Worm (Caenorhabditis elegans) whole organism, L4 larva: ENCODE measurements around the gene clec-82.
A peak's percentile ranks its signal among the peaks of the same experiment; 100 is the strongest.

ENCODE experiments used
- hlh-11 ChIP-seq: fragments of 200-800 bp; sonication (Bioruptor generic); optimal IDR thresholded peaks from 2 replicates; lab custom pipeline; 2018; ENCODE audit warnings: mild to moderate bottlenecking, missing genetic modification characterization, missing compliant biosample characterization
- mep-1 ChIP-seq: fragments of 150-350 bp; sonication (generic microtip); optimal IDR thresholded peaks from 3 replicates; lab custom pipeline; 2014; ENCODE audit warnings: missing biosample characterization, missing genetic modification characterization
- nhr-11 ChIP-seq: fragments of 150-350 bp; optimal IDR thresholded peaks from 2 replicates; lab custom pipeline; 2014; ENCODE audit warnings: missing biosample characterization, missing genetic modification characterization
- rbr-2 ChIP-seq: sonication (generic microtip); optimal IDR thresholded peaks from 2 replicates; lab custom pipeline; 2016; ENCODE audit warnings: missing genotype, missing genetic modification characterization, missing compliant biosample characterization
- snpc-4 ChIP-seq: fragments of 150-350 bp; optimal IDR thresholded peaks from 2 replicates; lab custom pipeline; 2014; ENCODE audit warnings: missing biosample characterization, missing genetic modification characterization
- spr-3 ChIP-seq: fragments of 200-800 bp; sonication (Bioruptor generic); optimal IDR thresholded peaks from 2 replicates; lab custom pipeline; 2018; ENCODE audit warnings: mild to moderate bottlenecking, missing genetic modification characterization, missing compliant biosample characterization
- ztf-11 ChIP-seq: fragments of 150-350 bp; optimal IDR thresholded peaks from 2 replicates; lab custom pipeline; 2014; ENCODE audit warnings: missing biosample characterization, missing genetic modification characterization

ce11 chrIV:2846264-2846663, 10.8 kb downstream of the clec-82 start, which contains the start of gene Y54G2A.40:
- TF ChIP-seq nhr-11 (tag; lab: Kevin White, UChicago), result no peak
- peak; percentile 14 for TF ChIP-seq mep-1
- TF ChIP-seq rbr-2 (tag; lab: Kevin White, UChicago), result no peak
- no peak for TF ChIP-seq ztf-11
- no peak for TF ChIP-seq snpc-4
- TF ChIP-seq spr-3 (GFP tag; lab: Kevin White, UChicago), result no peak
- no peak for TF ChIP-seq hlh-11 (tag; lab: Kevin White, UChicago)
